Fruit fly (Drosophila melanogaster): ENCODE measurements around the gene CG15534.

Gene CG15534

dm6 chr3R:30427805-30428359 is 4.0 kb upstream of the CG15534 start, which contains the start of gene CG2218:
Gene CG2218 (minus strand): TSS chr3R:30428276.
- peak; percentile 39 for TF ChIP-seq CG9139 (GFP tag; optimal IDR thresholded peaks at IDR 0.05)
- TF ChIP-seq CG6808 (GFP tag; optimal IDR thresholded peaks at IDR 0.05), result peak; percentile 65
- no peak for TF ChIP-seq Gug (GFP tag; IDR thresholded peaks at IDR 0.05)
- TF ChIP-seq Eip78C (GFP tag), result no peak
- TF ChIP-seq ss (GFP tag; optimal IDR thresholded peaks at IDR 0.05), result peak in 1 of 2 experiments; percentile 81
- TF ChIP-seq CG31627 (GFP tag; optimal IDR thresholded peaks at IDR 0.05), result no peak
- TF ChIP-seq cyc (GFP tag; optimal IDR thresholded peaks at IDR 0.05), result no peak
- TF ChIP-seq Sox14 (GFP tag; optimal IDR thresholded peaks at IDR 0.05), result peak; percentile 74
- TF ChIP-seq CG6854 (GFP tag; optimal IDR thresholded peaks at IDR 0.05), result no peak

- TF ChIP-seq CG6808 (GFP tag; optimal IDR thresholded peaks at IDR 0.05) (no peak), CG6792 (GFP tag; optimal IDR thresholded peaks at IDR 0.05) (no peak), CG6163 (GFP tag; IDR thresholded peaks at IDR 0.05) (no peak), Hr4 (GFP tag; optimal IDR thresholded peaks at IDR 0.05) (no peak), fkh (GFP tag; optimal IDR thresholded peaks at IDR 0.05) (no peak), CG11294 (GFP tag; IDR thresholded peaks at IDR 0.05) (no peak), Hr39 (GFP tag; optimal IDR thresholded peaks at IDR 0.05) (no peak), fd85E (GFP tag; optimal IDR thresholded peaks at IDR 0.05) (no peak), CG8632 (GFP tag; optimal IDR thresholded peaks at IDR 0.05) (no peak), CG6276 (GFP tag; optimal IDR thresholded peaks at IDR 0.05) (no peak), Sox102F (GFP tag; optimal IDR thresholded peaks at IDR 0.05) (no peak), Lpt (GFP tag; optimal IDR thresholded peaks at IDR 0.05) (no peak), salr (GFP tag; optimal IDR thresholded peaks at IDR 0.05) (no peak), net (GFP tag; optimal IDR thresholded peaks at IDR 0.05) (no peak), CG1621 (tag; optimal IDR thresholded peaks at IDR 0.05) (no peak), Eip75B (GFP tag; optimal IDR thresholded peaks at IDR 0.05) (no peak), CG9139 (GFP tag; optimal IDR thresholded peaks at IDR 0.05) (no peak), lz (GFP tag; optimal IDR thresholded peaks at IDR 0.05) (no peak), CG10669 (GFP tag; optimal IDR thresholded peaks at IDR 0.05) (no peak)
These were observed 3.4 kb upstream of the CG15534 start, which contains the start of gene CG15533 for dm6 chr3R:30428459-30428858. Gene CG15533 (plus strand): TSS chr3R:30428820.

DNA sequence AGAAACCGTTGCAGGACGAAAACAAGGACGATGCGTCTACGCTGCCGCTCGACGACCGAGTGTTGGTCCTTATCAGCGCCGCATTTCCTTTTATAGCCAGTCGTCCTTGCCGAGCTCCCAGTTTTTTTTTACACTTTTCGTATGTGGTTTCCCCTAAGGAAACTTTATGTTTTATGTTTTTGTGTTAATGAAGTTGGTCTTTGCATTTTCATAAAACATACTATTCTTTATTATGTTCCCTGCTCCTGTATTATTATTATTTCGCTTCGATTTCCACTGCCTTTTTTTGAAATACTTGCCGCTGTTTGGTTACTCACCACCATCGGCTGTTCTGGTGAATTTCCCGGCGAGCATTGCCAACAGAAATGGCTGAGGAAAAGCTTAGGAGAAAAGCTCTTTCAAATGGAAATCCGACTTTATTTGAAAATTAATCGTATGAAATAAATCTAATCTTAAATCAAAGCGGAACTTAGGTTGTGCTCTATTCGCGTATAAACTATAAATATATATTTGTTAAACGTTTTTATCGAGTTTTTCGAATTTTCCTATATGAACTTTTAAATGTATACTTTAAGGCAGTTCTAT is 11.8 kb downstream of the CG15534 start, which contains the start of gene CG15537:
Gene CG15537 (minus strand): TSS at position 51 of the 585 bp plus-strand sequence.
- TF ChIP-seq fd85E (GFP tag; optimal IDR thresholded peaks at IDR 0.05) (no peak), CG11902 (GFP tag; optimal IDR thresholded peaks at IDR 0.05) (no peak), Eip93F (GFP tag; optimal IDR thresholded peaks at IDR 0.05) (no peak), svp (GFP tag) (peak; percentile 17), CG6792 (GFP tag; optimal IDR thresholded peaks at IDR 0.05) (no peak)

DNA sequence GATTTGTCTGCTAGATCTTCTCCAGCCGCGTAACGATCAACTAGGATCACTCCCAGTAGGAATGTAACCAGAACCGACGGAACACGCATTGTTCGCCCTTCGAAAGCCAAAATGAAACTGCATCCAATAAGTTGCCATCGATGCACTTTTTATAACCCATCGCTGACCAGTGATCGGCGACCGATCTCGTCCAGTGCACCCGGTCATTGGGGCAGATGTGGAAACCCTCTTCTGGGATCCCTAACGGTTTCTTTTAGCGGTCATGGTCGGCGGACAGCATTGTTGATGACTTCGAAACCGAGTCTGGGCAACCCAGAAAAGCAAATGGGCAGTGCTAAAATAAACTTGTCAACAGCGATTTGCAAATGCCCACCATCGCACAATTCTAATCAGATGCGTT is 13.1 kb downstream of the CG15534 start, which contains the start of gene Osi23:
Gene Osi23 (minus strand): TSS at position 101 of the 400 bp plus-strand sequence.
- no peak for TF ChIP-seq Lpt (GFP tag; optimal IDR thresholded peaks at IDR 0.05)
- TF ChIP-seq Eip75B (GFP tag; optimal IDR thresholded peaks at IDR 0.05), result no peak
- TF ChIP-seq CG34406 (GFP tag; optimal IDR thresholded peaks at IDR 0.05), result no peak
- TF ChIP-seq CG3032 (tag; optimal IDR thresholded peaks at IDR 0.05), result no peak
- no peak for TF ChIP-seq Met (GFP tag; optimal IDR thresholded peaks at IDR 0.05)
- no peak for TF ChIP-seq CG1621 (tag; optimal IDR thresholded peaks at IDR 0.05)
- no peak for TF ChIP-seq fkh (GFP tag; optimal IDR thresholded peaks at IDR 0.05)
- TF ChIP-seq CG6792 (GFP tag; optimal IDR thresholded peaks at IDR 0.05), result no peak
- TF ChIP-seq Sox14 (GFP tag; optimal IDR thresholded peaks at IDR 0.05), result no peak
- TF ChIP-seq CG16779 (tag; optimal IDR thresholded peaks at IDR 0.05), result no peak
- TF ChIP-seq net (GFP tag; optimal IDR thresholded peaks at IDR 0.05), result no peak
- TF ChIP-seq CG11762 (GFP tag; optimal IDR thresholded peaks at IDR 0.05; ENCODE audit: insufficient read depth), result no peak
- no peak for TF ChIP-seq CG3919 (GFP tag; optimal IDR thresholded peaks at IDR 0.05)
- no peak for TF ChIP-seq Hr4 (GFP tag; optimal IDR thresholded peaks at IDR 0.05)
- TF ChIP-seq CG8119 (GFP tag; IDR thresholded peaks at IDR 0.05), result no peak
- no peak for TF ChIP-seq acj6 (GFP tag; optimal IDR thresholded peaks at IDR 0.05)
- TF ChIP-seq Blimp-1 (GFP tag; optimal IDR thresholded peaks at IDR 0.05), result no peak
- no peak for TF ChIP-seq fd85E (GFP tag; optimal IDR thresholded peaks at IDR 0.05)
- no peak for TF ChIP-seq Hr38 (GFP tag; optimal IDR thresholded peaks at IDR 0.05)
- TF ChIP-seq dac (GFP tag; optimal IDR thresholded peaks at IDR 0.05), result no peak
